Worm (Caenorhabditis elegans): ENCODE data around the gene fbxa-64.
A peak's percentile ranks its signal among the peaks of the same experiment; 100 is the strongest.

fbxa-64 gene

ce11 chrV:3266189-3266588 lies 11.8 kb downstream of the fbxa-64 start, which contains the start of gene T28A11.17:
TSS of gene T28A11.17 (minus strand) at chrV:3266289.
- no peak for TF ChIP-seq lin-32 (GFP tag; optimal IDR thresholded peaks at IDR 0.05)
- TF ChIP-seq elt-1 (tag; optimal IDR thresholded peaks at IDR 0.05; ENCODE audit: borderline replicate concordance, insufficient read depth): no peak
- TF ChIP-seq zip-8 (tag; optimal IDR thresholded peaks at IDR 0.05): no peak
- no peak for TF ChIP-seq nhr-2 (tag; optimal IDR thresholded peaks at IDR 0.05)
- no peak for TF ChIP-seq unc-120 (tag; optimal IDR thresholded peaks at IDR 0.05; ENCODE audit: poor library complexity, severe bottlenecking)
- no peak for TF ChIP-seq mep-1 (tag; optimal IDR thresholded peaks at IDR 0.05)
- TF ChIP-seq pha-4 (tag; optimal IDR thresholded peaks at IDR 0.05): no peak
- no peak for TF ChIP-seq elt-3 (tag; optimal IDR thresholded peaks at IDR 0.05)
- no peak for TF ChIP-seq lin-13 (tag; optimal IDR thresholded peaks at IDR 0.05)
- TF ChIP-seq nhr-76 (tag; optimal IDR thresholded peaks at IDR 0.05): no peak
- no peak for TF ChIP-seq ces-1 (GFP tag; optimal IDR thresholded peaks at IDR 0.05)
- TF ChIP-seq bed-3 (GFP tag; optimal IDR thresholded peaks at IDR 0.05): no peak
- TF ChIP-seq drap-1 (GFP tag; optimal IDR thresholded peaks at IDR 0.05): no peak
- no peak for TF ChIP-seq tbx-8 (GFP tag; optimal IDR thresholded peaks at IDR 0.05)
- no peak for TF ChIP-seq sptf-1 (tag; optimal IDR thresholded peaks at IDR 0.05)
- no peak for TF ChIP-seq snpc-4 (tag; optimal IDR thresholded peaks at IDR 0.05)
- no peak for TF ChIP-seq unc-62 (GFP tag; optimal IDR thresholded peaks at IDR 0.05)
- no peak for TF ChIP-seq mls-2 (tag; optimal IDR thresholded peaks at IDR 0.05)
- no peak for TF ChIP-seq nhr-28 (tag; optimal IDR thresholded peaks at IDR 0.05)

ce11 chrV:3260075-3260474 lies 17.9 kb downstream of the fbxa-64 start, which contains the start of gene srbc-5:
TSS of gene srbc-5 (plus strand) at chrV:3260375.
- TF ChIP-seq ceh-83 (GFP tag; optimal IDR thresholded peaks at IDR 0.05) (no peak), lsy-2 (tag; optimal IDR thresholded peaks at IDR 0.05) (no peak), ceh-43 (GFP tag; optimal IDR thresholded peaks at IDR 0.05) (no peak), nhr-76 (tag; optimal IDR thresholded peaks at IDR 0.05) (no peak), sptf-1 (tag; optimal IDR thresholded peaks at IDR 0.05) (no peak), pha-4 (tag; optimal IDR thresholded peaks at IDR 0.05) (no peak), bed-3 (GFP tag; optimal IDR thresholded peaks at IDR 0.05) (no peak), mls-2 (tag; optimal IDR thresholded peaks at IDR 0.05) (no peak), hlh-1 (tag; optimal IDR thresholded peaks at IDR 0.05) (no peak)

- TF ChIP-seq unc-39 (tag; optimal IDR thresholded peaks at IDR 0.05) (no peak), lin-32 (GFP tag; optimal IDR thresholded peaks at IDR 0.05) (no peak), nhr-12 (tag; optimal IDR thresholded peaks at IDR 0.05) (no peak), mep-1 (tag; optimal IDR thresholded peaks at IDR 0.05) (no peak), mls-2 (tag; optimal IDR thresholded peaks at IDR 0.05) (no peak), drap-1 (GFP tag; optimal IDR thresholded peaks at IDR 0.05) (no peak), blmp-1 (tag; optimal IDR thresholded peaks at IDR 0.05) (no peak)
These were observed 18.8 kb downstream of the fbxa-64 start, which contains the start of gene T28A11.16 for ce11 chrV:3259168-3259622. TSS of gene T28A11.16 (minus strand) at chrV:3259218.

ce11 chrV:3257277-3257676 lies 20.7 kb downstream of the fbxa-64 start, which contains the start of gene T28A11.22:
TSS of gene T28A11.22 (plus strand) at chrV:3257577.
- TF ChIP-seq lin-32 (GFP tag; optimal IDR thresholded peaks at IDR 0.05): no peak
- no peak for TF ChIP-seq mls-2 (tag; optimal IDR thresholded peaks at IDR 0.05)
- no peak for TF ChIP-seq elt-1 (tag; optimal IDR thresholded peaks at IDR 0.05; ENCODE audit: borderline replicate concordance, insufficient read depth)
- no peak for TF ChIP-seq unc-39 (tag; optimal IDR thresholded peaks at IDR 0.05)
- no peak for TF ChIP-seq ceh-43 (GFP tag; optimal IDR thresholded peaks at IDR 0.05)
- TF ChIP-seq M03D4.4 (tag; optimal IDR thresholded peaks at IDR 0.05): no peak
- no peak for TF ChIP-seq nhr-12 (tag; optimal IDR thresholded peaks at IDR 0.05)
- no peak for TF ChIP-seq ham-2 (GFP tag; optimal IDR thresholded peaks at IDR 0.05)
- TF ChIP-seq nhr-2 (tag; optimal IDR thresholded peaks at IDR 0.05): no peak

- TF ChIP-seq unc-39 (tag; optimal IDR thresholded peaks at IDR 0.05): no peak
- peak; percentile 61 for TF ChIP-seq nhr-2 (tag; optimal IDR thresholded peaks at IDR 0.05)
- no peak for TF ChIP-seq tbx-8 (GFP tag; optimal IDR thresholded peaks at IDR 0.05)
- TF ChIP-seq hlh-1 (tag; optimal IDR thresholded peaks at IDR 0.05): peak; percentile 87
- peak; percentile 93 for TF ChIP-seq cnd-1 (tag; optimal IDR thresholded peaks at IDR 0.05)
- TF ChIP-seq nhr-237 (tag; optimal IDR thresholded peaks at IDR 0.05): no peak
- TF ChIP-seq snpc-4 (tag; optimal IDR thresholded peaks at IDR 0.05): no peak
- TF ChIP-seq ceh-39 (tag; optimal IDR thresholded peaks at IDR 0.05): no peak
- TF ChIP-seq mep-1 (tag; optimal IDR thresholded peaks at IDR 0.05): peak; percentile 14
- TF ChIP-seq ces-1 (GFP tag; optimal IDR thresholded peaks at IDR 0.05): no peak
- no peak for TF ChIP-seq M03D4.4 (tag; optimal IDR thresholded peaks at IDR 0.05)
- TF ChIP-seq lin-32 (GFP tag; optimal IDR thresholded peaks at IDR 0.05): peak; percentile 88
These were observed 21.1 kb downstream of the fbxa-64 start for ce11 chrV:3256809-3257208.

Data from whole organism, mixed stage, embryonic.